Worm (Caenorhabditis elegans) whole organism, young adult: ENCODE data around the gene F26F2.5.

Experiments used
- B0336.3 ChIP-seq: fragments of 200-800 bp; sonication (Bioruptor generic); IDR thresholded peaks from 2 replicates; pipeline ENCODE4 v1.3.6; 2022; ENCODE audit warnings: missing genetic modification characterization, missing compliant biosample characterization
- C17E4.6 ChIP-seq: fragments of 200-800 bp; sonication (Bioruptor generic); IDR thresholded peaks from 2 replicates; pipeline ENCODE4 v1.3.6; 2022; ENCODE audit warnings: missing genetic modification reagents, missing genetic modification characterization, missing compliant biosample characterization
- F22D6.2 ChIP-seq: sonication (generic microtip); optimal IDR thresholded peaks from 2 replicates; lab custom pipeline; 2016; ENCODE audit warnings: mild to moderate bottlenecking, missing genetic modification characterization, missing compliant biosample characterization
- F23B12.7 ChIP-seq: sonication (generic microtip); optimal IDR thresholded peaks from 2 replicates; lab custom pipeline; 2017; ENCODE audit warnings: missing genetic modification characterization, mild to moderate bottlenecking, missing compliant biosample characterization, antibody characterized with exemption, moderate library complexity; ENCODE audit not compliant: insufficient read depth
- F33H1.4 ChIP-seq: fragments of 200-800 bp; sonication (Bioruptor generic); IDR thresholded peaks from 2 replicates; pipeline ENCODE4 v1.3.6; 2022; ENCODE audit warnings: missing genetic modification reagents, missing genetic modification characterization, missing compliant biosample characterization
- F37B4.10 ChIP-seq: fragments of 200-800 bp; sonication (Bioruptor generic); IDR thresholded peaks from 2 replicates; pipeline ENCODE4 v1.3.6; 2022; ENCODE audit warnings: missing genetic modification characterization, missing compliant biosample characterization
- F39B2.1 ChIP-seq: fragments of 200-800 bp; sonication (Bioruptor generic); IDR thresholded peaks from 2 replicates; pipeline ENCODE4 v1.3.6; 2022; ENCODE audit warnings: missing genetic modification reagents, missing genetic modification characterization, missing compliant biosample characterization
- F49E8.2 ChIP-seq: sonication (generic microtip); optimal IDR thresholded peaks from 3 replicates; lab custom pipeline; 2017; ENCODE audit warnings: missing genetic modification characterization, mild to moderate bottlenecking, missing compliant biosample characterization, antibody characterized with exemption, moderate library complexity; ENCODE audit not compliant: insufficient read depth
- F52B5.7 ChIP-seq: sonication (generic microtip); optimal IDR thresholded peaks from 2 replicates; lab custom pipeline; 2016; ENCODE audit warnings: mild to moderate bottlenecking, missing genetic modification characterization, missing compliant biosample characterization
- Y95B8A.8 ChIP-seq: fragments of 200-800 bp; sonication (Bioruptor generic); IDR thresholded peaks from 2 replicates; pipeline ENCODE4 v1.3.6; 2022; ENCODE audit warnings: missing genetic modification reagents, missing genetic modification characterization, missing compliant biosample characterization
- aptf-3 ChIP-seq: fragments of 200-800 bp; sonication (Bioruptor generic); IDR thresholded peaks from 2 replicates; pipeline ENCODE4 v1.3.6; 2022; ENCODE audit warnings: missing genetic modification characterization, missing compliant biosample characterization
- attf-6 ChIP-seq: fragments of 200-800 bp; sonication (Bioruptor generic); IDR thresholded peaks from 2 replicates; pipeline ENCODE4 v1.3.6; 2022; ENCODE audit warnings: missing genetic modification reagents, missing genetic modification characterization, missing compliant biosample characterization
- cebp-1 ChIP-seq, 2 experiments: fragments of 200-800 bp in 1 of 2; sonication (Bioruptor generic) in 1 of 2; sonication (generic microtip) in 1 of 2; IDR thresholded peaks in 1 of 2; optimal IDR thresholded peaks in 1 of 2; 2 replicates each; pipeline versions ENCODE4 v1.3.6 to Lab custom; 2017 to 2022; ENCODE audit warnings: missing compliant biosample characterization in 2 of 2, missing genetic modification characterization in 2 of 2, mild to moderate bottlenecking in 1 of 2, missing genetic modification reagents in 1 of 2, moderate library complexity in 1 of 2
- cebp-2 ChIP-seq: fragments of 200-800 bp; sonication (Bioruptor generic); IDR thresholded peaks from 2 replicates; pipeline ENCODE4 v1.3.6; 2022; ENCODE audit warnings: missing genetic modification characterization, missing compliant biosample characterization
- ceh-100 ChIP-seq: fragments of 200-800 bp; sonication (Bioruptor generic); IDR thresholded peaks from 2 replicates; pipeline ENCODE4 v1.3.6; 2022; ENCODE audit warnings: missing genetic modification reagents, missing genetic modification characterization, missing compliant biosample characterization
- ceh-27 ChIP-seq: fragments of 200-800 bp; sonication (Bioruptor generic); optimal IDR thresholded peaks from 2 replicates; lab custom pipeline; 2018; ENCODE audit warnings: mild to moderate bottlenecking, missing genetic modification characterization, moderate library complexity, missing compliant biosample characterization
- dpl-1 ChIP-seq: fragments of 150-350 bp; optimal IDR thresholded peaks from 2 replicates; lab custom pipeline; 2014; ENCODE audit warnings: missing biosample characterization, missing genetic modification reagents, missing genetic modification characterization
- efl-1 ChIP-seq: fragments of 150-350 bp; optimal IDR thresholded peaks from 2 replicates; lab custom pipeline; 2014; ENCODE audit warnings: missing biosample characterization, missing genetic modification reagents, missing genetic modification characterization
- ekl-4 ChIP-seq: fragments of 200-800 bp; sonication (Bioruptor generic); IDR thresholded peaks from 2 replicates; pipeline ENCODE4 v1.3.6; 2022; ENCODE audit warnings: missing genetic modification reagents, missing genetic modification characterization, missing compliant biosample characterization
- him-1 ChIP-seq: sonication (generic microtip); optimal IDR thresholded peaks from 2 replicates; lab custom pipeline; 2016; ENCODE audit warnings: missing genotype, missing genetic modification reagents, missing genetic modification characterization, missing compliant biosample characterization
- hmg-20 ChIP-seq: fragments of 200-800 bp; sonication (Bioruptor generic); IDR thresholded peaks from 2 replicates; pipeline ENCODE4 v1.3.6; 2022; ENCODE audit warnings: missing genetic modification reagents, missing genetic modification characterization, missing compliant biosample characterization
- hsf-1 ChIP-seq: fragments of 200-800 bp; sonication (Bioruptor generic); IDR thresholded peaks from 2 replicates; pipeline ENCODE4 v1.3.6; 2022; ENCODE audit warnings: missing genetic modification reagents, missing genetic modification characterization, missing compliant biosample characterization
- let-526 ChIP-seq: fragments of 200-800 bp; sonication (Bioruptor generic); IDR thresholded peaks from 2 replicates; pipeline ENCODE4 v1.3.6; 2022; ENCODE audit warnings: missing genetic modification reagents, missing genetic modification characterization, missing compliant biosample characterization
- lin-26 ChIP-seq: fragments of 200-800 bp; sonication (Bioruptor generic); IDR thresholded peaks from 2 replicates; pipeline ENCODE4 v1.3.6; 2022; ENCODE audit warnings: missing genetic modification reagents, missing genetic modification characterization, missing compliant biosample characterization
- lin-40 ChIP-seq: sonication (generic microtip); optimal IDR thresholded peaks from 2 replicates; lab custom pipeline; 2016; ENCODE audit warnings: missing genetic modification characterization, mild to moderate bottlenecking, missing compliant biosample characterization, missing genotype, missing genetic modification reagents
- madf-6 ChIP-seq: fragments of 200-800 bp; sonication (Bioruptor generic); IDR thresholded peaks from 2 replicates; pipeline ENCODE4 v1.3.6; 2022; ENCODE audit warnings: missing genetic modification reagents, missing genetic modification characterization, missing compliant biosample characterization
- madf-8 ChIP-seq: fragments of 200-800 bp; sonication (Bioruptor generic); conservative IDR thresholded peaks from 2 replicates; pipeline ENCODE4 v1.3.6; 2022; ENCODE audit warnings: missing genetic modification reagents, missing genetic modification characterization, missing compliant biosample characterization
- nfyb-1 ChIP-seq: fragments of 200-800 bp; sonication (Bioruptor generic); IDR thresholded peaks from 2 replicates; pipeline ENCODE4 v1.3.6; 2022; ENCODE audit warnings: missing genetic modification reagents, missing genetic modification characterization, missing compliant biosample characterization
- nhr-120 ChIP-seq: fragments of 200-800 bp; sonication (Bioruptor generic); IDR thresholded peaks from 2 replicates; pipeline ENCODE4 v1.3.6; 2022; ENCODE audit warnings: missing genetic modification characterization, missing compliant biosample characterization
- nhr-179 ChIP-seq: sonication (generic microtip); optimal IDR thresholded peaks from 2 replicates; lab custom pipeline; 2016; ENCODE audit warnings: mild to moderate bottlenecking, missing genetic modification characterization, missing compliant biosample characterization
- nhr-90 ChIP-seq: sonication (generic microtip); optimal IDR thresholded peaks from 2 replicates; lab custom pipeline; 2016; ENCODE audit warnings: missing genotype, mild to moderate bottlenecking, missing genetic modification characterization, missing compliant biosample characterization
- repo-1 ChIP-seq: sonication (generic microtip); optimal IDR thresholded peaks from 2 replicates; lab custom pipeline; 2017; ENCODE audit warnings: mild to moderate bottlenecking, missing genetic modification characterization, missing compliant biosample characterization
- somi-1 ChIP-seq: fragments of 200-800 bp; sonication (Bioruptor generic); optimal IDR thresholded peaks from 2 replicates; lab custom pipeline; 2018; ENCODE audit warnings: mild to moderate bottlenecking, missing genetic modification characterization, missing compliant biosample characterization
- sptf-2 ChIP-seq: fragments of 200-800 bp; sonication (Bioruptor generic); optimal IDR thresholded peaks from 2 replicates; lab custom pipeline; 2018; ENCODE audit warnings: mild to moderate bottlenecking, missing genetic modification characterization, missing compliant biosample characterization
- unc-130 ChIP-seq: sonication (generic microtip); optimal IDR thresholded peaks from 2 replicates; lab custom pipeline; 2016; ENCODE audit warnings: missing genetic modification reagents, missing genetic modification characterization, missing compliant biosample characterization
- xnd-1 ChIP-seq: sonication (generic microtip); optimal IDR thresholded peaks from 2 replicates; lab custom pipeline; 2016; ENCODE audit warnings: missing genotype, missing genetic modification reagents, missing genetic modification characterization, missing compliant biosample characterization
- zfh-2 ChIP-seq: fragments of 200-800 bp; sonication (Bioruptor generic); conservative IDR thresholded peaks from 2 replicates; pipeline ENCODE4 v1.3.6; 2022; ENCODE audit warnings: missing genetic modification reagents, missing genetic modification characterization, missing compliant biosample characterization
- ztf-18 ChIP-seq: sonication (generic microtip); optimal IDR thresholded peaks from 2 replicates; lab custom pipeline; 2016; ENCODE audit warnings: missing genotype, mild to moderate bottlenecking, missing genetic modification characterization, missing compliant biosample characterization

F26F2.5 gene

DNA sequence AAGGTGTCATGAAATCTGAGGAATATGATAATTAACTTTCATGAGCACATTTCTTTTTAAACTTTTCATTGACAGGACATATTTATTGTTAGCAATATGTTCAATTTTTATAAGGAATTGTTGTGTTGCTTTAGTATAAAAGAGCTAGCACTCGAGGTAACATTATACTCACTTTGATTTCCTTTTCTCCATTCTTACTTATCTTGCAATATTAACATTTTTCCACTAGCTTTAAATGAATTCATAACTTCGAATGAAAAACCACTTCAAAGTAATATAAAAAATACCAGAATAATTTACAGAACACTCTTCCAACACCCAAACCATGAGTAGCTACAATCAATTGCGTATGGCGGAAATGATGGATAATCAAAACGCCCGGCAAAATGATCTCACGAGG, at the start of gene F26F2.5:
F26F2.5 (plus strand) TSS at position 301 of the 400 bp plus-strand sequence.
- TF ChIP-seq attf-6 = no peak
- TF ChIP-seq lin-26 (GFP tag; lab: Robert Waterston, UW) = no peak
- no peak for TF ChIP-seq F22D6.2
- no peak for TF ChIP-seq ceh-100 (GFP tag; lab: Robert Waterston, UW)
- TF ChIP-seq lin-40 (tag; lab: Kevin White, UChicago) = no peak
- TF ChIP-seq F39B2.1 = no peak
- TF ChIP-seq nhr-120 (GFP tag; lab: Robert Waterston, UW) = no peak
- no peak for TF ChIP-seq nfyb-1
- TF ChIP-seq somi-1 (GFP tag; lab: Kevin White, UChicago) = no peak
- no peak for TF ChIP-seq repo-1
- no peak for TF ChIP-seq madf-6 (GFP tag; lab: Robert Waterston, UW)
- no peak for TF ChIP-seq zfh-2
- TF ChIP-seq F33H1.4 (GFP tag; lab: Robert Waterston, UW) = no peak
- TF ChIP-seq F49E8.2 (tag; lab: Kevin White, UChicago) = no peak
- no peak for TF ChIP-seq Y95B8A.8
- TF ChIP-seq C17E4.6 (GFP tag; lab: Robert Waterston, UW) = no peak
- no peak for TF ChIP-seq ztf-18 (tag; lab: Kevin White, UChicago)
- TF ChIP-seq F37B4.10 (GFP tag; lab: Robert Waterston, UW) = no peak
- no peak for TF ChIP-seq F52B5.7 (tag; lab: Kevin White, UChicago)
- no peak for TF ChIP-seq him-1 (tag; lab: Kevin White, UChicago)

DNA sequence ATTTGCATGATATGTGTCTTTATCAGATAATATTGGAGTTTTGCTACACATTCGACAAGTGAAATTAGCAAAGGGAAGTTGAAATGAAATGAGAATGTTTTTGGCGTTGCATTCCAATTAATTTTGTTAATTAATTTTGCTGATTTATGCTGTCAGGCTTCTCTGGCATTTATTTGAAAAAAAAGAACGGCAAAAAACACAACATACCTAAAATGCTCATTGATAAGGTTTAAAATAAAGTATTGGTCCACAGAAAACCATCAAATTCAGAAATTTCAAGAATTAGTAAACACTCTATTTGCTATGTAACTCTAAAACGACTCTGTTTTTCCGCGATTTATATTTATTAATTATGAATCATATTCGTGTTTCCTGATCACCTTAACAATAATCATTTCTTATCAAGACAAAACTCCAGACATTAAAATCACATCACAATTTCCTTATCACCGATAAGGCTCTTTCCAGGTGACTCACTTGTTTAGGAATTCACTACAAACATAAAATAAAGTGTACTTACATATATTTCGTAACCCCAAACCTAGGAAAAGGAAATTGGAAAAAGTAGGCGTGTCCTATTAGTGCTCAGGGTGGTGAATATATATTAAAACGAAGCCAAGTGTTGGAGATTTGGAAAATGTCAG, 47.6 kb upstream of the F26F2.5 start, which contains the start of the genes srh-166 and Y38H6C.24:
srh-166 (minus strand) TSS at position 51 of the 644 bp plus-strand sequence.
Y38H6C.24 (plus strand) TSS at position 620 of the 644 bp plus-strand sequence.
- TF ChIP-seq sptf-2 (GFP tag; lab: Kevin White, UChicago) (no peak), cebp-1 (GFP tag; IDR thresholded peaks at IDR 0.05; lab: Robert Waterston, UW) (peak; percentile 36; the same call in 1 of the 2 replicates), cebp-1 (tag; optimal IDR thresholded peaks at IDR 0.05; lab: Kevin White, UChicago) (peak; percentile 70), F23B12.7 (no peak), dpl-1 (GFP tag; lab: Kevin White, UChicago) (no peak)

DNA sequence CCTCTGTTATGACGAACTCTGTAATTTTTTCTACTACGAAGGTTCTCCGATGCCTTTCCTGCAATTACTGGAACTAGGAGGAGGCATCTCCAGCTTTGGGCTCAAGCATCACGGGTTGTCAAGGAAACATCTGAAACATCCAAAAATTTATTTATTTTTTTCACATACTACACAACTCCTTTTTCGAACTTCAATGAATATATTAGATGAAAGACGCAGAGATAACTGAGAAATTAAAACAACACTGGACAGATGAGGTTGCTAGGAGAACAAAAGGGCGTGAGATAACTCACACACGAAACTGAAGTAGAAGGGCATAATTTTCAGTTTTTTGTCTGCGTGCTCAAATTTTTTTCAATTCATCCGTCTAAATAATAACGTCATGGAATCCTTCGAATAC, 46.0 kb upstream of the F26F2.5 start, which contains the start of gene Y38H6C.13:
Y38H6C.13 (plus strand) TSS at position 301 of the 400 bp plus-strand sequence.
- no peak for TF ChIP-seq nhr-179
- no peak for TF ChIP-seq nhr-90 (tag; lab: Kevin White, UChicago)
- TF ChIP-seq lin-26 (GFP tag; lab: Robert Waterston, UW) = no peak
- TF ChIP-seq hsf-1 (GFP tag; lab: Robert Waterston, UW) = no peak
- no peak for TF ChIP-seq xnd-1 (tag; lab: Kevin White, UChicago)
- TF ChIP-seq hmg-20 (GFP tag; lab: Robert Waterston, UW) = no peak
- TF ChIP-seq cebp-2 (GFP tag; lab: Robert Waterston, UW) = no peak
- no peak for TF ChIP-seq let-526
- TF ChIP-seq madf-8 (GFP tag; lab: Robert Waterston, UW) = no peak
- TF ChIP-seq ekl-4 (GFP tag; lab: Robert Waterston, UW) = no peak
- TF ChIP-seq ceh-27 (GFP tag; lab: Kevin White, UChicago) = no peak
- no peak for TF ChIP-seq unc-130
- no peak for TF ChIP-seq aptf-3 (GFP tag; lab: Robert Waterston, UW)
- no peak for TF ChIP-seq B0336.3
- no peak for TF ChIP-seq efl-1 (GFP tag; lab: Kevin White, UChicago)
